Worm (Caenorhabditis elegans) whole organism, midembryonic: Measurements from ENCODE around the gene Y39B6A.37.

Experiments used
- T22C8.4 ChIP-seq: fragments of 200-800 bp; sonication (Bioruptor generic); IDR thresholded peaks from 2 replicates; pipeline ENCODE4 v1.3.6; 2022; ENCODE audit warnings: missing genetic modification characterization, missing compliant biosample characterization
- cog-1 ChIP-seq: sonication (generic microtip); optimal IDR thresholded peaks from 2 replicates; lab custom pipeline; 2016; ENCODE audit warnings: missing genetic modification characterization, missing compliant biosample characterization
- flt-1 ChIP-seq: fragments of 200-800 bp; sonication (Bioruptor generic); IDR thresholded peaks from 2 replicates; pipeline ENCODE4 v1.3.6; 2022; ENCODE audit warnings: missing genetic modification characterization, missing compliant biosample characterization
- klf-2 ChIP-seq: fragments of 200-800 bp; sonication (Bioruptor generic); conservative IDR thresholded peaks from 2 replicates; pipeline ENCODE4 v1.3.6; 2022; ENCODE audit warnings: missing genetic modification reagents, missing genetic modification characterization, missing compliant biosample characterization
- med-1 ChIP-seq: sonication (generic microtip); optimal IDR thresholded peaks from 2 replicates; lab custom pipeline; 2017; ENCODE audit warnings: missing genetic modification characterization, mild to moderate bottlenecking, missing compliant biosample characterization, antibody characterized with exemption, missing genetic modification reagents; ENCODE audit not compliant: insufficient read depth
- ref-1 ChIP-seq: fragments of 200-800 bp; sonication (Bioruptor generic); conservative IDR thresholded peaks from 2 replicates; pipeline ENCODE4 v1.3.6; 2022; ENCODE audit warnings: missing genetic modification reagents, missing genetic modification characterization, missing compliant biosample characterization
- tab-1 ChIP-seq: fragments of 200-800 bp; sonication (Bioruptor generic); IDR thresholded peaks from 2 replicates; pipeline ENCODE4 v1.3.6; 2022; ENCODE audit warnings: missing genetic modification characterization, missing compliant biosample characterization
- ztf-23 ChIP-seq: fragments of 200-800 bp; sonication (Bioruptor generic); IDR thresholded peaks from 2 replicates; pipeline ENCODE4 v1.3.6; 2022; ENCODE audit warnings: missing genetic modification reagents, missing genetic modification characterization, missing compliant biosample characterization
- ztf-29 ChIP-seq: fragments of 200-800 bp; sonication (Bioruptor generic); IDR thresholded peaks from 2 replicates; pipeline ENCODE4 v1.3.6; 2022; ENCODE audit warnings: missing genetic modification reagents, missing genetic modification characterization, missing compliant biosample characterization

ce11 chrV:18993017-18993416 lies 2.4 kb downstream of the Y39B6A.37 start:
- no peak for TF ChIP-seq med-1
- TF ChIP-seq flt-1 (GFP tag; lab: Robert Waterston, UW): no peak
- no peak for TF ChIP-seq cog-1 (tag; lab: Kevin White, UChicago)
- no peak for TF ChIP-seq tab-1
- no peak for TF ChIP-seq T22C8.4 (GFP tag; lab: Robert Waterston, UW)
- TF ChIP-seq klf-2 (GFP tag; lab: Robert Waterston, UW): no peak
- TF ChIP-seq ref-1: no peak
- TF ChIP-seq ztf-23 (GFP tag; lab: Robert Waterston, UW): no peak
- TF ChIP-seq ztf-29 (GFP tag; lab: Robert Waterston, UW): no peak
